Worm (Caenorhabditis elegans): ENCODE data around the gene C28C12.1.

C28C12.1 gene

DNA sequence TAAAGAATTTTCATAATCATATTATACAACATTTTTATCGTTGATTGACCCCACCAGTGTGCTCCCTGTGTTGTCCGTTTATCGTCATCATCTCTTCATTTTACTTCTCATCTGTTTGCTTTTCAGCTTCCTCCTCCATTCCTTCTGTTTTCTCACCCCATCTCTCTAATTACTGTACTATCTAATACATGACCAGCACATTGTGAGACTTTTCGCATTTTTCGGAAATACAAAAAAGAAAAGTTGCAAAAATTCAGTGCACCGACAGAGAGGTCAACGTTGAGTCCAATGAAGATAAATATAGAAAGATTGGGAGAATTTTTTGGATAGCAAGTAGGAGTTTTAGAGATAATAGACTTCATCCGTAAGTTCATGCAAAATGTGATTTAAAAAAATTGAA, 18.5 kb downstream of the C28C12.1 start:
- no peak for TF ChIP-seq ceh-9 (tag; optimal IDR thresholded peaks at IDR 0.05)
- no peak for TF ChIP-seq fos-1 (tag; optimal IDR thresholded peaks at IDR 0.05)
- TF ChIP-seq R02D3.7 (tag; optimal IDR thresholded peaks at IDR 0.05) = no peak

DNA sequence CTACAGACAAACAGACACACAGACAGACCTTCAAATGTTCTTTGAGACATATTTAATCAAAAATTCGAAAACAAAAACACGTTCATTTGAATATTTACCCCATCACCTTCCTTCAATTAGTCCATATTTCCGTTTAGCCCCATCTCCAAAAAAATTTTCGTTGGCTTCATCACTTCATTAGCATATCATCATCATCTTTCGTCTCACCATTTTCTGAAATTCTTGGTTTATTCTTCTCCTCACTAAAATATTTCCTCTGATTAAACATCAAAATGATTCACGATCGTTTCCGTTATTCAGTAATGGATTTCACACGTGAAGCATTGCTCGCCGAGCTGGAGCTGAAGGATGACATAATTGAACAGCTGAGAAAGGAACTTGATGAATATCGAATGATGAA, 19.1 kb downstream of the C28C12.1 start, which contains the start of gene pkg-2:
pkg-2 (plus strand) TSS at position 301 of the 400 bp plus-strand sequence.
- TF ChIP-seq nhr-76 (tag; optimal IDR thresholded peaks at IDR 0.05) (no peak), nhr-237 (tag; optimal IDR thresholded peaks at IDR 0.05) (no peak), ceh-28 (tag; optimal IDR thresholded peaks at IDR 0.05) (no peak), snpc-4 (tag; optimal IDR thresholded peaks at IDR 0.05) (no peak), elt-2 (tag; optimal IDR thresholded peaks at IDR 0.05) (no peak), nhr-77 (tag; optimal IDR thresholded peaks at IDR 0.05) (no peak), fkh-10 (GFP tag; optimal IDR thresholded peaks at IDR 0.05) (no peak), nhr-28 (tag; optimal IDR thresholded peaks at IDR 0.05) (no peak), pqm-1 (tag; optimal IDR thresholded peaks at IDR 0.05) (no peak), nhr-25 (tag; optimal IDR thresholded peaks at IDR 0.05) (no peak), ztf-11 (tag; optimal IDR thresholded peaks at IDR 0.05) (no peak), hmg-11 (tag; optimal IDR thresholded peaks at IDR 0.05) (no peak), mml-1 (tag; optimal IDR thresholded peaks at IDR 0.05) (no peak), sea-2 (GFP tag; optimal IDR thresholded peaks at IDR 0.05) (no peak), tbx-2 (tag; optimal IDR thresholded peaks at IDR 0.05) (no peak), lin-15B (tag; optimal IDR thresholded peaks at IDR 0.05) (no peak), elt-1 (tag; optimal IDR thresholded peaks at IDR 0.05) (no peak)

DNA sequence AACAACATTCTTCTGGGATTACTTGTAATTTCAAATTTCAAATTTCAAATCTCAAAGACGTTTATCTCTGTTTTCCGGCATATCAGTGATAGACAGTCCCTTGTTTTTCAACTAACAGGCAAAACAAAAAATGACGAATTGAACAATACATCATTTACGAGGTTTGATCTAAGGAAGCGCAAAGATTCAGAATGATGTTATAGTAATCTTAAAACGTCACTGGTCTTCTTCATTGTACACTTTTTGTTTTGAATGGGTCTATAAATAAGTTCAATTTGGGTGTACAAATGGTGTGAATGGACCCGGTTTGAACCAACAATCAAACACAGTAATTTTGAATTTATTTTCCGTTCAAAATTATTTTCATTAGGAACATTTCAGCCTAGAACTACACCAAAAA, 22.5 kb downstream of the C28C12.1 start:
- TF ChIP-seq skn-1 (tag; optimal IDR thresholded peaks at IDR 0.05) (no peak), ztf-11 (tag; optimal IDR thresholded peaks at IDR 0.05) (no peak), elt-3 (tag; optimal IDR thresholded peaks at IDR 0.05) (no peak), mdl-1 (tag; optimal IDR thresholded peaks at IDR 0.05) (no peak), unc-39 (tag; optimal IDR thresholded peaks at IDR 0.05) (no peak), nhr-28 (tag; optimal IDR thresholded peaks at IDR 0.05) (no peak), eor-1 (tag; optimal IDR thresholded peaks at IDR 0.05) (no peak), mml-1 (tag; optimal IDR thresholded peaks at IDR 0.05) (no peak)

DNA sequence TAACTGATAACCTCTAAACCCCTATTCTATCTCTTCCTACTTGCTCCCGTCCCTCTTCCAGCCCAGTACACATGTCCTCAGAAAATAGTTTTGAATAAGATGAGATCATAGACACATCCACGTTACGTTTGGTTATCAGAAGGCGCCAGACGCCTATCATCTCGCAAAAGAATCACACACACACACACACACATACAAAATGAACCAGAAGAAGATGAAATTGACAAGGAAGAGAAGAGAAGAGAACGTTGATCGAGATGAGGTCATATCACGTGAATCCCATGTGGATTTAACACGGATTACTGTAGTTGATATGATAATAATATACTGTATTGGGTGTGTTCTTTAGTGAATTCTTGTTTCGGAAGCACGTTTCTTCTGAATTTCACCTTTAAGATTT, 24.6 kb downstream of the C28C12.1 start:
- TF ChIP-seq fkh-10 (GFP tag; optimal IDR thresholded peaks at IDR 0.05) (no peak), nhr-237 (tag; optimal IDR thresholded peaks at IDR 0.05) (no peak), unc-62 (GFP tag; optimal IDR thresholded peaks at IDR 0.05) (peak; percentile 36), tbx-2 (tag; optimal IDR thresholded peaks at IDR 0.05) (peak; percentile 45), mml-1 (tag; optimal IDR thresholded peaks at IDR 0.05) (peak; percentile 18), ztf-4 (tag; optimal IDR thresholded peaks at IDR 0.05) (no peak), lsy-12 (tag; optimal IDR thresholded peaks at IDR 0.05) (no peak), nhr-11 (tag; optimal IDR thresholded peaks at IDR 0.05) (peak; percentile 81), ceh-28 (tag; optimal IDR thresholded peaks at IDR 0.05) (peak; percentile 43), eor-1 (tag; optimal IDR thresholded peaks at IDR 0.05) (no peak), nhr-23 (tag; optimal IDR thresholded peaks at IDR 0.05) (peak; percentile 87), elt-2 (tag; optimal IDR thresholded peaks at IDR 0.05) (peak; percentile 31), egl-27 (tag; optimal IDR thresholded peaks at IDR 0.05) (peak; percentile 3), nfya-1 (tag; optimal IDR thresholded peaks at IDR 0.05; ENCODE audit: insufficient read depth) (peak; percentile 56), nhr-43 (tag; optimal IDR thresholded peaks at IDR 0.05; ENCODE audit: poor library complexity, severe bottlenecking) (peak; percentile 95), R02D3.7 (tag; optimal IDR thresholded peaks at IDR 0.05) (peak; percentile 41), nhr-25 (tag; optimal IDR thresholded peaks at IDR 0.05) (peak; percentile 47), ZK546.5 (tag; optimal IDR thresholded peaks at IDR 0.05) (no peak), ztf-11 (tag; optimal IDR thresholded peaks at IDR 0.05) (no peak), nhr-12 (tag; optimal IDR thresholded peaks at IDR 0.05) (no peak), pqm-1 (tag; optimal IDR thresholded peaks at IDR 0.05) (peak; percentile 0)

DNA sequence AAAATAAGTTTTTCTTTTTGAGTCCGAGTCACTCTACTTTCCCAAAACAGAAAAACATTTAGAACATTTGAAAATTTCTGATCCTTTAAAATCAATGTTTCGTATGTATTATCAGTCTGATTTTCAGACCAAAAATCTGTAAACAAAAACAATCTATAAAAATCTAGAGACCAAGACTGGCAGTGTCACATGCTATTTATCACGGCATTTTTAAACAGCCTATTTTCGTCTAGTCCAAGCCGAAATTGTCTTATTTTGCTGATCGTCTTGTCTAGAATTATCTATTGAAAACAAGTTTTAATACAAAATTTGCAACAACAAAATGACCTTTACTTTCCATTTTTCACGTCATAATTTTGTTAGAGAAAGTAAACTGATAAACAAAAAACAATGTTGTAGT, 25.1 kb downstream of the C28C12.1 start:
- TF ChIP-seq fkh-10 (GFP tag; optimal IDR thresholded peaks at IDR 0.05) (no peak), elt-2 (tag; optimal IDR thresholded peaks at IDR 0.05) (no peak), pha-4 (tag; optimal IDR thresholded peaks at IDR 0.05) (peak; percentile 17), nhr-67 (tag; optimal IDR thresholded peaks at IDR 0.05) (no peak)
